Fruit fly (Drosophila melanogaster): ENCODE data around the gene CG7627.

DNA sequence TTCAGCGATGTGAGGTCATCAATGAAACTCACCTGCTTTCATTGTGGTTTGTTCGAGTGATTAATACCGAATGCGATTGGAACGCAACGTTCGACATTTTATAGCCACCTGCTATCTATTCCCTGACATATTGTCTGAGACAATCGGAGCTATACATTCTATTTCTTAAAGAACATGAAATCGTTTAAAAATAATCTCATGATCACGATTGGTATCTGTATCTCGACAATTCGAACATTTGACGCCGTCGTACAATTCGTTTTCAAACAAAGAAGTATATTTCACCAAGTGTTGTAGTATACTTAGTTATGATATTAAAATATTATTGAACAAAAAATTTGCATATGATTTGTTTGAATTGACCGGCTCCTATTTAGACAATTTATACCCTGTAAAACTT lies 32.6 kb upstream of the CG7627 start, which contains the start of gene Peritrophin-15b:
- TF ChIP-seq kay (GFP tag; ENCODE audit: borderline replicate concordance): no peak
- TF ChIP-seq CG5204 (GFP tag; optimal IDR thresholded peaks at IDR 0.05): no peak
- no peak for TF ChIP-seq CG14711 (tag; optimal IDR thresholded peaks at IDR 0.05)
- no peak for TF ChIP-seq bab1 (GFP tag; optimal IDR thresholded peaks at IDR 0.05)
- TF ChIP-seq tj (GFP tag; optimal IDR thresholded peaks at IDR 0.05): no peak
- no peak for TF ChIP-seq cnc (optimal IDR thresholded peaks at IDR 0.05)
- TF ChIP-seq pad (GFP tag; optimal IDR thresholded peaks at IDR 0.05): no peak
- no peak for TF ChIP-seq CG12768 (GFP tag; optimal IDR thresholded peaks at IDR 0.05)
- TF ChIP-seq CG33017 (tag; optimal IDR thresholded peaks at IDR 0.05): no peak
- TF ChIP-seq ovo (GFP tag; optimal IDR thresholded peaks at IDR 0.05): no peak
